Worm (Caenorhabditis elegans): ENCODE data around the gene C25F9.11.

The C25F9.11 gene

ce11 chrV:19416475-19416874 lies 16.4 kb downstream of the C25F9.11 start, which contains the start of the genes C25F9.4 and C25F9.9:
TSS of gene C25F9.4 (minus strand) at chrV:19416575.
TSS of gene C25F9.9 (plus strand) at chrV:19416611.
- peak; percentile 59 for TF ChIP-seq fos-1 (tag; optimal IDR thresholded peaks at IDR 0.05)
- TF ChIP-seq crh-2 (tag; optimal IDR thresholded peaks at IDR 0.05) = no peak

DNA sequence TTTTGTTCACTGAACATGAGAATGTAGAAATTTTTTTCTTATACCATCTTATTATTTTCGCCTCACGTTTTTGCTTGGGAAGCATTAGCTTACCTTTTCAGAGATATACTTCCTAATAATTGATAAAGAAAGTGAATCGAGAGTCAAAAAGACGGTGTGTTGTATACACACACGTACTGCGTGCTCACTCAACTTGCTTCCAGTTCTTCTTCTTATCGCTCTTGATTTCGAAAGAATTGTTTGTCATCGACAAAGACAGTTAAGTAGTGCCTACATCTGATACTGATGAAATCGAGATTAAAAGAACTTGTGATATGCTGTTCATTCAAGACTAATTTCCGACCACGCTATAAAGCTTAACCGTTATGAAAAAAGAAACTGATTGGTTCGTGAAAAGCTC lies 22.2 kb downstream of the C25F9.11 start, which contains the start of gene C25F9.5:
TSS of gene C25F9.5 (minus strand) at position 195 of the 400 bp plus-strand sequence.
- TF ChIP-seq nhr-77 (tag; optimal IDR thresholded peaks at IDR 0.05) = no peak
- TF ChIP-seq fos-1 (tag; optimal IDR thresholded peaks at IDR 0.05) = peak; percentile 83

DNA sequence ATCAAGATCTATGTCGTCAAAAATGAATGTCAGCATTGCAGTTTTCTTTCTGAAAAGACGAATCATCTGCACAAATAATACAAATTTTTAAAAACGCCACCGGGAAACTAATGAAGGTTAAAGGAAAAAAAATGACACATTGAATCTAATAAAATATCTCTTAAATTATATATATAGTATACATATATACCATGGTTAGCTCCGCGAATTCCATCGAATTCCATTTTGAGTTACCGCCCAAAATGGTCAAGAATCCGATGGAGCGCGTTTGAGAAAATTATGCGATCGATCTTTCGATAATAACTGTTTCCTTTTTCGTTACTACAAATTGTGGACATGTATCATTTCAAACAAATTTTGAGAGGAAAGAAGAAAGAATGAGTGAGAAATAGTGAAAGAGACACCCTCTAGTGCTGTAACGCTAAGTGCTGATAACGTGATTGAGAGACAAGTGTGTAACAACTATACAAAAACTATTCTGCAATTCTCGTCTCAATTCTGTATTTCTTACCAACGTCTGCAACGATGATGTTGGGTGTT lies 27.5 kb downstream of the C25F9.11 start, which contains the start of the genes C25F9.6 and C25F9.10:
TSS of gene C25F9.6 (minus strand) at position 51 of the 540 bp plus-strand sequence.
TSS of gene C25F9.10 (plus strand) at position 454 of the 540 bp plus-strand sequence.
- TF ChIP-seq peb-1 (tag; optimal IDR thresholded peaks at IDR 0.05) (no peak), gmeb-1 (tag; optimal IDR thresholded peaks at IDR 0.05) (peak; percentile 42), fos-1 (tag; optimal IDR thresholded peaks at IDR 0.05) (peak; percentile 63)

- TF ChIP-seq egl-27 (tag; optimal IDR thresholded peaks at IDR 0.05) = no peak
- no peak for TF ChIP-seq nhr-12 (tag; optimal IDR thresholded peaks at IDR 0.05)
- TF ChIP-seq unc-39 (tag; optimal IDR thresholded peaks at IDR 0.05) = no peak
- no peak for TF ChIP-seq nhr-25 (tag; optimal IDR thresholded peaks at IDR 0.05)
- no peak for TF ChIP-seq unc-62 (GFP tag; optimal IDR thresholded peaks at IDR 0.05)
- no peak for TF ChIP-seq nhr-21 (tag; optimal IDR thresholded peaks at IDR 0.05)
- TF ChIP-seq sma-3 (GFP tag; optimal IDR thresholded peaks at IDR 0.05) = no peak
- TF ChIP-seq aly-2 (tag; optimal IDR thresholded peaks at IDR 0.05) = no peak
- no peak for TF ChIP-seq lin-11 (tag; optimal IDR thresholded peaks at IDR 0.05)
- no peak for TF ChIP-seq lsy-2 (tag; optimal IDR thresholded peaks at IDR 0.05)
- TF ChIP-seq nhr-237 (tag; optimal IDR thresholded peaks at IDR 0.05) = no peak
- TF ChIP-seq blmp-1 (tag; optimal IDR thresholded peaks at IDR 0.05; ENCODE audit: insufficient read depth) = no peak
- TF ChIP-seq R02D3.7 (tag; optimal IDR thresholded peaks at IDR 0.05) = no peak
- TF ChIP-seq ztf-4 (tag; optimal IDR thresholded peaks at IDR 0.05) = no peak
Measured at ce11 chrV:19403619-19404018, 29.3 kb downstream of the C25F9.11 start.

DNA sequence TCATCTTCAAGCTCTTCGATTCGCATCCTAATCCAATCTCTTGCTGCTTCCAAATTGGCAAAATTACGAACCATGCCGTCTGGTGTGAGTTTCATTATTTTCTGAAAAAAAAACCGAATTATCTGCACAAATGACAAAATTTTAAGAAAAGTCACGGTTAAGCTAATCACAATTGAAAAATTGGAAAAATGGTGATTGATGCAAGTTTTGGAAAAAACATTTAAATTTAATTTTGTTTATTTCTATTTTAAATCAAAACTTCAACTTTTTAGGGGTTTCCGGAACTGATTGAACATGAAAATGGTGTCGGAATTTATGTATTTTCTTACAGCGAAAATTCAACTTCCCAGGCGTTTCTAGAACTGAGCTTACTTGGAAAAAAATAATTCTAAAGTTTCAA lies 30.0 kb downstream of the C25F9.11 start, which contains the start of gene C25F9.12:
TSS of gene C25F9.12 (minus strand) at position 101 of the 400 bp plus-strand sequence.
- TF ChIP-seq F13H6.1 (tag; optimal IDR thresholded peaks at IDR 0.05) (no peak), crh-2 (tag; optimal IDR thresholded peaks at IDR 0.05) (no peak), nhr-23 (tag; optimal IDR thresholded peaks at IDR 0.05) (no peak), nhr-12 (tag; optimal IDR thresholded peaks at IDR 0.05) (no peak), nhr-6 (tag; optimal IDR thresholded peaks at IDR 0.05) (no peak), sma-3 (GFP tag; optimal IDR thresholded peaks at IDR 0.05) (no peak), ztf-1 (GFP tag; conservative IDR thresholded peaks at IDR 0.05) (no peak), snpc-4 (tag; optimal IDR thresholded peaks at IDR 0.05) (no peak), nhr-21 (tag; optimal IDR thresholded peaks at IDR 0.05) (no peak), ceh-82 (tag; optimal IDR thresholded peaks at IDR 0.05) (no peak), nhr-10 (tag; optimal IDR thresholded peaks at IDR 0.05) (no peak), dmd-4 (tag; optimal IDR thresholded peaks at IDR 0.05) (no peak), mdl-1 (tag; optimal IDR thresholded peaks at IDR 0.05) (no peak), ama-1 (optimal IDR thresholded peaks at IDR 0.05) (no peak)

DNA sequence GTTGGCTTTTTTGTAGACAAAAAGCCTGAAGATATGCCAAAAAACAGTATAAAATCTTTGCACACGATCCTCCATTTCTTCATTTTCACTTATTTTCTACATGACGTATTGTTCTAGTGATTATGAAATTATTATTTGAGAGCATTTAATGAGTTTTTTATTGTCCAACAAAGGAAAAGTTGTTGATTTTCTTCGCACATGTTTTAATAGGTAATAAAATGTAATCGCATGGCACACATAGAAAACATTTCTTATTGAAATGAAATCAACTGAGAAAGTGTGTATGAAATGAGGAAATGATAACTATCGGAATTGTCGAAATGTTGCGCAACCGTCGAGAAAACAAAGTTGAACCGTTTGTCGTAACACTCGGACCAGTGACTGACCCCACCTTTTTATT lies 31.4 kb downstream of the C25F9.11 start:
- TF ChIP-seq fos-1 (tag; optimal IDR thresholded peaks at IDR 0.05) (peak; percentile 11), nhr-21 (tag; optimal IDR thresholded peaks at IDR 0.05) (no peak)

- TF ChIP-seq peb-1 (tag; optimal IDR thresholded peaks at IDR 0.05) = no peak
Measured at ce11 chrV:19400619-19401018, 32.3 kb downstream of the C25F9.11 start, which contains the start of gene srw-86. TSS of gene srw-86 (minus strand) at chrV:19400719.
